Fruit fly (Drosophila melanogaster) whole organism, embryonic: Measurements from ENCODE around the gene CG7298.

Experiments
- Abd-B ChIP-seq: fragments of 200-800 bp; sonication (Bioruptor generic); optimal IDR thresholded peaks from 2 replicates; lab custom pipeline; 2018; ENCODE audit warnings: missing biosample characterization, mild to moderate bottlenecking, missing genetic modification characterization, moderate library complexity
- CG10209 ChIP-seq: fragments of 200-800 bp; sonication (Bioruptor generic); optimal IDR thresholded peaks from 3 replicates; lab custom pipeline; 2017; ENCODE audit warnings: missing biosample characterization, mild to moderate bottlenecking, missing genetic modification characterization, missing genetic modification reagents
- CG10959 ChIP-seq: fragments of 200-800 bp; sonication (Bioruptor generic); IDR thresholded peaks from 2 replicates; pipeline ENCODE4 v1.3.6; 2022; ENCODE audit warnings: missing biosample characterization, missing genetic modification characterization
- CG1529 ChIP-seq: fragments of 200-800 bp; sonication (Bioruptor generic); optimal IDR thresholded peaks from 3 replicates; lab custom pipeline; 2018; ENCODE audit warnings: missing biosample characterization, missing genetic modification characterization
- CG16813 ChIP-seq: fragments of 200-800 bp; sonication (Bioruptor generic); IDR thresholded peaks from 3 replicates; pipeline ENCODE4 v1.3.6; 2022; ENCODE audit warnings: missing biosample characterization, missing genetic modification characterization; ENCODE audit not compliant: partially characterized antibody
- CG17359 ChIP-seq: fragments of 200-800 bp; sonication (Bioruptor generic); optimal IDR thresholded peaks from 3 replicates; lab custom pipeline; 2018; ENCODE audit warnings: missing biosample characterization, mild to moderate bottlenecking, missing genetic modification characterization, moderate library complexity
- CG17802 ChIP-seq: fragments of 200-800 bp; sonication (Bioruptor generic); optimal IDR thresholded peaks from 2 replicates; lab custom pipeline; 2018; ENCODE audit warnings: missing biosample characterization, mild to moderate bottlenecking, missing genetic modification characterization, moderate library complexity
- CG18599 ChIP-seq: fragments of 200-800 bp; sonication (Bioruptor generic); optimal IDR thresholded peaks from 3 replicates; lab custom pipeline; 2017; ENCODE audit warnings: missing biosample characterization, missing genetic modification characterization, mild to moderate bottlenecking, moderate library complexity, missing genetic modification reagents
- CG2202 ChIP-seq: fragments of 200-800 bp; sonication (Bioruptor generic); optimal IDR thresholded peaks from 2 replicates; lab custom pipeline; 2018; ENCODE audit warnings: missing biosample characterization, mild to moderate bottlenecking, missing genetic modification characterization
- CG30020 ChIP-seq: fragments of 200-800 bp; optimal IDR thresholded peaks from 2 replicates; lab custom pipeline; 2019; ENCODE audit warnings: missing biosample characterization, mild to moderate bottlenecking, missing genetic modification characterization, moderate library complexity
- CG3281 ChIP-seq: fragments of 200-800 bp; sonication (Bioruptor generic); optimal IDR thresholded peaks from 3 replicates; lab custom pipeline; 2017; ENCODE audit warnings: missing biosample characterization, mild to moderate bottlenecking, missing genetic modification characterization
- CG34376 ChIP-seq: fragments of 200-800 bp; sonication (Bioruptor generic); optimal IDR thresholded peaks from 2 replicates; lab custom pipeline; 2018; ENCODE audit warnings: missing biosample characterization, mild to moderate bottlenecking, missing genetic modification characterization
- CG3847 ChIP-seq: fragments of 200-800 bp; sonication (Bioruptor generic); IDR thresholded peaks from 2 replicates; pipeline ENCODE4 v1.3.6; 2022; ENCODE audit warnings: missing biosample characterization, missing genetic modification characterization
- CG3995 ChIP-seq: fragments of 200-800 bp; sonication (Bioruptor generic); optimal IDR thresholded peaks from 3 replicates; lab custom pipeline; 2016; ENCODE audit warnings: missing biosample characterization, missing genetic modification characterization
- CG7786 ChIP-seq: fragments of 200-800 bp; sonication (Bioruptor generic); optimal IDR thresholded peaks from 2 replicates; lab custom pipeline; 2016; ENCODE audit warnings: missing biosample characterization, missing genetic modification characterization
- CG8924 ChIP-seq: fragments of 200-800 bp; optimal IDR thresholded peaks from 3 replicates; lab custom pipeline; 2019; ENCODE audit warnings: missing biosample characterization, mild to moderate bottlenecking, missing genetic modification characterization, moderate library complexity
- Dp ChIP-seq: fragments of 200-800 bp; sonication (Bioruptor generic); optimal IDR thresholded peaks from 2 replicates; lab custom pipeline; 2018; ENCODE audit warnings: missing biosample characterization, mild to moderate bottlenecking, missing genetic modification characterization, moderate library complexity
- ERR ChIP-seq: fragments of 200-800 bp; sonication (Bioruptor generic); optimal IDR thresholded peaks from 2 replicates; lab custom pipeline; 2016; ENCODE audit warnings: missing biosample characterization, missing genetic modification characterization
- Ets65A ChIP-seq: fragments of 200-800 bp; sonication (Bioruptor generic); peaks from one replicate; lab custom pipeline; 2016; ENCODE audit warnings: missing biosample characterization, missing genetic modification characterization
- Fer1 ChIP-seq: fragments of 200-800 bp; sonication (Bioruptor generic); optimal IDR thresholded peaks from 2 replicates; lab custom pipeline; 2017; ENCODE audit warnings: missing biosample characterization, mild to moderate bottlenecking, missing genetic modification characterization
- Hr78 ChIP-seq, 2 experiments: fragments of 200-800 bp in 1 of 2; fragments of >200 bp in 1 of 2; sonication (Bioruptor generic) in 1 of 2; optimal IDR thresholded peaks; 2 replicates each; lab custom pipeline; 2017 to 2019; ENCODE audit warnings: missing biosample characterization in 2 of 2, missing genetic modification characterization in 2 of 2, mild to moderate bottlenecking in 1 of 2, moderate library complexity in 1 of 2
- Oli ChIP-seq: fragments of 200-800 bp; sonication (Bioruptor generic); optimal IDR thresholded peaks from 2 replicates; lab custom pipeline; 2018; ENCODE audit warnings: missing biosample characterization, mild to moderate bottlenecking, missing genetic modification characterization, moderate library complexity
- Pdp1 ChIP-seq, 2 experiments: fragments of 200-800 bp; sonication (Bioruptor generic); optimal IDR thresholded peaks; 3 replicates each; lab custom pipeline; 2016; ENCODE audit warnings: missing biosample characterization in 2 of 2, missing genetic modification characterization in 2 of 2, mild to moderate bottlenecking in 1 of 2, moderate library complexity in 1 of 2
- Rfx ChIP-seq: fragments of 200-800 bp; sonication (Bioruptor generic); IDR thresholded peaks from 2 replicates; pipeline ENCODE4 v1.3.6; 2022; ENCODE audit warnings: missing biosample characterization, missing genetic modification characterization
- Scr ChIP-seq: fragments of 200-800 bp; sonication (Bioruptor generic); IDR thresholded peaks from 2 replicates; pipeline ENCODE4 v1.3.6; 2022; ENCODE audit warnings: missing biosample characterization, missing genetic modification characterization; ENCODE audit not compliant: partially characterized antibody
- Taf1 ChIP-seq: fragments of 200-800 bp; sonication (Bioruptor generic); IDR thresholded peaks from 2 replicates; pipeline ENCODE4 v1.3.6; 2022; ENCODE audit warnings: missing biosample characterization, missing genetic modification characterization
- Trl ChIP-seq, 3 experiments: fragments of >200 bp in 2 of 3; fragments of 200-800 bp in 1 of 3; sonication (Bioruptor generic) in 1 of 3; optimal IDR thresholded peaks; 2 replicates in 1 of 3; 3 replicates in 2 of 3; lab custom pipeline; 2016 to 2017; ENCODE audit warnings: missing biosample characterization in 1 of 3, missing genetic modification characterization in 1 of 3
- amos ChIP-seq: fragments of 200-800 bp; sonication (Bioruptor generic); IDR thresholded peaks from 2 replicates; pipeline ENCODE4 v1.3.6; 2022; ENCODE audit warnings: missing biosample characterization, missing genetic modification characterization; ENCODE audit not compliant: partially characterized antibody
- ap ChIP-seq: fragments of 200-800 bp; sonication (Bioruptor generic); IDR thresholded peaks from 2 replicates; pipeline ENCODE4 v1.3.6; 2022; ENCODE audit warnings: missing biosample characterization, missing genetic modification characterization
- ara ChIP-seq: fragments of 200-800 bp; sonication (Bioruptor generic); IDR thresholded peaks from 2 replicates; pipeline ENCODE4 v1.3.6; 2022; ENCODE audit warnings: missing biosample characterization, missing genetic modification characterization
- bsh ChIP-seq, 2 experiments: fragments of 200-800 bp; sonication (Bioruptor generic); optimal IDR thresholded peaks; 2 replicates each; lab custom pipeline; 2017 to 2018; ENCODE audit warnings: mild to moderate bottlenecking in 2 of 2, missing biosample characterization in 2 of 2, missing genetic modification characterization in 2 of 2, moderate library complexity in 1 of 2
- cato ChIP-seq: fragments of 200-800 bp; sonication (Bioruptor generic); optimal IDR thresholded peaks from 2 replicates; lab custom pipeline; 2016; ENCODE audit warnings: missing biosample characterization, missing genetic modification characterization, borderline replicate concordance
- crol ChIP-seq: fragments of 200-800 bp; sonication (Bioruptor generic); IDR thresholded peaks from 2 replicates; pipeline ENCODE4 v1.3.6; 2022; ENCODE audit warnings: missing biosample characterization, missing genetic modification characterization
- dm ChIP-seq: fragments of 200-800 bp; sonication (Bioruptor generic); optimal IDR thresholded peaks from 3 replicates; lab custom pipeline; 2016; ENCODE audit warnings: missing biosample characterization, missing genetic modification characterization
- emc ChIP-seq: fragments of 200-800 bp; sonication (Bioruptor generic); optimal IDR thresholded peaks from 2 replicates; lab custom pipeline; 2016; ENCODE audit warnings: missing biosample characterization, missing genetic modification characterization
- ewg ChIP-seq: fragments of 200-800 bp; sonication (Bioruptor generic); optimal IDR thresholded peaks from 3 replicates; lab custom pipeline; 2017; ENCODE audit warnings: mild to moderate bottlenecking, missing biosample characterization, missing genetic modification reagents, missing genetic modification characterization
- jumu ChIP-seq: fragments of 200-800 bp; sonication (Bioruptor generic); optimal IDR thresholded peaks from 3 replicates; lab custom pipeline; 2016; ENCODE audit warnings: missing biosample characterization, missing genetic modification characterization
- lab ChIP-seq: fragments of 200-800 bp; sonication (Bioruptor generic); optimal IDR thresholded peaks from 3 replicates; lab custom pipeline; 2017; ENCODE audit warnings: missing biosample characterization, missing genetic modification characterization, mild to moderate bottlenecking, moderate library complexity, missing genetic modification reagents
- maf-S ChIP-seq: fragments of 200-800 bp; sonication (Bioruptor generic); optimal IDR thresholded peaks from 2 replicates; lab custom pipeline; 2016; ENCODE audit warnings: missing biosample characterization, missing genetic modification characterization
- pfk ChIP-seq: fragments of 200-800 bp; sonication (Bioruptor generic); optimal IDR thresholded peaks from 2 replicates; lab custom pipeline; 2018; ENCODE audit warnings: missing biosample characterization, mild to moderate bottlenecking, missing genetic modification characterization, moderate library complexity
- pita ChIP-seq: fragments of 200-800 bp; sonication (Bioruptor generic); optimal IDR thresholded peaks from 2 replicates; lab custom pipeline; 2017; ENCODE audit warnings: missing biosample characterization, mild to moderate bottlenecking, missing genetic modification characterization
- pnt ChIP-seq: fragments of 200-800 bp; sonication (Bioruptor generic); optimal IDR thresholded peaks from 3 replicates; lab custom pipeline; 2016; ENCODE audit warnings: missing biosample characterization, missing genetic modification characterization
- pzg ChIP-seq: fragments of 200-800 bp; sonication (Bioruptor generic); optimal IDR thresholded peaks from 3 replicates; lab custom pipeline; 2018; ENCODE audit warnings: missing biosample characterization, mild to moderate bottlenecking, missing genetic modification characterization, moderate library complexity
- rib ChIP-seq: fragments of 200-800 bp; sonication (Bioruptor generic); IDR thresholded peaks from 2 replicates; pipeline ENCODE4 v1.3.6; 2022; ENCODE audit warnings: missing biosample characterization, missing genetic modification characterization
- sc ChIP-seq, 3 experiments: fragments of >200 bp in 2 of 3; fragments of 200-800 bp in 1 of 3; sonication (Bioruptor generic) in 1 of 3; optimal IDR thresholded peaks; 2 replicates in 2 of 3; 3 replicates in 1 of 3; lab custom pipeline; 2017; ENCODE audit warnings: mild to moderate bottlenecking in 1 of 3, missing biosample characterization in 1 of 3, missing genetic modification characterization in 1 of 3, missing genetic modification reagents in 1 of 3
- sd ChIP-seq: fragments of 200-800 bp; sonication (Bioruptor generic); optimal IDR thresholded peaks from 3 replicates; lab custom pipeline; 2018; ENCODE audit warnings: missing biosample characterization, mild to moderate bottlenecking, missing genetic modification characterization, moderate library complexity
- sens ChIP-seq: fragments of 200-800 bp; sonication (Bioruptor generic); peaks from one replicate; lab custom pipeline; 2016; ENCODE audit warnings: missing biosample characterization, missing genetic modification characterization
- sens-2 ChIP-seq: fragments of 200-800 bp; sonication (Bioruptor generic); IDR thresholded peaks from 2 replicates; pipeline ENCODE4 v1.3.6; 2022; ENCODE audit warnings: missing biosample characterization, missing genetic modification characterization
- trem ChIP-seq: fragments of 200-800 bp; optimal IDR thresholded peaks from 3 replicates; lab custom pipeline; 2019; ENCODE audit warnings: missing biosample characterization, mild to moderate bottlenecking, missing genetic modification characterization, moderate library complexity
- twi ChIP-seq: fragments of 200-800 bp; optimal IDR thresholded peaks from 2 replicates; lab custom pipeline; 2019; ENCODE audit warnings: missing biosample characterization, mild to moderate bottlenecking, missing genetic modification characterization, moderate library complexity

The CG7298 gene

dm6 chr3L:20226153-20226552 lies 22.7 kb upstream of the CG7298 start (continued):
- TF ChIP-seq CG18599 (GFP tag; lab: Kevin White, UChicago) (no peak), ewg (GFP tag; lab: Kevin White, UChicago) (peak; percentile 99), ara (GFP tag; lab: Robert Waterston, UW) (no peak), CG30020 (peak; percentile 36), pfk (GFP tag; lab: Kevin White, UChicago) (no peak), sc (optimal IDR thresholded peaks at IDR 0.05; lab: Kevin White, UChicago) (no peak), sc (GFP tag; optimal IDR thresholded peaks at IDR 0.05; lab: Kevin White, UChicago) (no peak), pita (GFP tag; lab: Kevin White, UChicago) (no peak), Ets65A (GFP tag; lab: Kevin White, UChicago) (no peak), twi (tag; lab: Kevin White, UChicago) (no peak), ERR (GFP tag; lab: Kevin White, UChicago) (no peak), trem (tag; lab: Kevin White, UChicago) (peak; percentile 69), amos (peak; percentile 12; the same call in 1 of the 2 replicates), maf-S (no peak), CG10959 (GFP tag; lab: Robert Waterston, UW) (no peak), CG3847 (GFP tag; lab: Robert Waterston, UW) (no peak), CG10209 (no peak), rib (GFP tag; lab: Robert Waterston, UW) (no peak), crol (GFP tag; lab: Robert Waterston, UW) (no peak), CG2202 (tag; lab: Kevin White, UChicago) (no peak), bsh (GFP tag; optimal IDR thresholded peaks at IDR 0.05; lab: Kevin White, UChicago) (no peak), cato (no peak), emc (GFP tag; lab: Kevin White, UChicago) (no peak), pnt (no peak), Pdp1 (GFP tag; optimal IDR thresholded peaks at IDR 0.05; lab: Kevin White, UChicago) (no peak), CG34376 (GFP tag; lab: Kevin White, UChicago) (no peak), CG17802 (tag; lab: Kevin White, UChicago) (no peak), CG3281 (GFP tag; lab: Kevin White, UChicago) (no peak), Oli (tag; lab: Kevin White, UChicago) (no peak), sens-2 (no peak), ap (no peak), jumu (GFP tag; lab: Kevin White, UChicago) (no peak), sd (tag; lab: Kevin White, UChicago) (no peak), CG16813 (GFP tag; lab: Robert Waterston, UW) (peak; percentile 39; the same call in 1 of the 3 replicates), pzg (GFP tag; lab: Kevin White, UChicago) (peak; percentile 72), Rfx (GFP tag; lab: Robert Waterston, UW) (no peak), Trl (optimal IDR thresholded peaks at IDR 0.05; lab: Kevin White, UChicago) (no peak), Trl (GFP tag; optimal IDR thresholded peaks at IDR 0.05; lab: Kevin White, UChicago) (no peak), CG1529 (GFP tag; lab: Kevin White, UChicago) (no peak), lab (no peak), Fer1 (GFP tag; lab: Kevin White, UChicago) (no peak), Taf1 (no peak), CG7786 (no peak), Dp (GFP tag; lab: Kevin White, UChicago) (peak; percentile 72), sens (peak; percentile 77), Hr78 (GFP tag; optimal IDR thresholded peaks at IDR 0.05; lab: Kevin White, UChicago) (no peak), dm (GFP tag; lab: Kevin White, UChicago) (peak; percentile 1), CG8924 (tag; lab: Kevin White, UChicago) (peak; percentile 25), Abd-B (GFP tag; lab: Kevin White, UChicago) (peak; percentile 44), CG3995 (peak; percentile 78), Scr (GFP tag; lab: Robert Waterston, UW) (peak; percentile 52), CG17359 (tag; lab: Kevin White, UChicago) (no peak)
